Fruit fly (Drosophila melanogaster): ENCODE results near the gene ND-13B.

The ND-13B gene

dm6 chr3L:10656451-10657198 lies 37.3 kb downstream of the ND-13B start (continued):
- TF ChIP-seq dati (GFP tag; IDR thresholded peaks at IDR 0.05) (no peak), wek (GFP tag; optimal IDR thresholded peaks at IDR 0.05) (peak; percentile 77), ap (GFP tag; IDR thresholded peaks at IDR 0.05) (peak; percentile 30; the same call in 1 of the 2 replicates), H2.0 (GFP tag; IDR thresholded peaks at IDR 0.05) (no peak), pb (GFP tag; optimal IDR thresholded peaks at IDR 0.05) (peak; percentile 8), Dp (GFP tag; optimal IDR thresholded peaks at IDR 0.05) (no peak), CG17612 (GFP tag; IDR thresholded peaks at IDR 0.05) (no peak), CG6254 (GFP tag; optimal IDR thresholded peaks at IDR 0.05) (peak; percentile 36), Ets97D (GFP tag; optimal IDR thresholded peaks at IDR 0.05) (peak; percentile 19), CG5180 (GFP tag; optimal IDR thresholded peaks at IDR 0.05) (peak; percentile 58), fru (optimal IDR thresholded peaks at IDR 0.05) (no peak), CG31441 (GFP tag; IDR thresholded peaks at IDR 0.05) (no peak; the same call in 1 of the 2 replicates), sqz (GFP tag; optimal IDR thresholded peaks at IDR 0.05) (peak; percentile 36), mirr (GFP tag; optimal IDR thresholded peaks at IDR 0.05) (peak; percentile 49), CG10543 (GFP tag; optimal IDR thresholded peaks at IDR 0.05) (peak; percentile 27), hbn (GFP tag; IDR thresholded peaks at IDR 0.05; ENCODE audit: partially characterized antibody) (no peak), ro (GFP tag; IDR thresholded peaks at IDR 0.05) (no peak), Opbp (GFP tag; IDR thresholded peaks at IDR 0.05; ENCODE audit: partially characterized antibody) (no peak), CG8388 (GFP tag; optimal IDR thresholded peaks at IDR 0.05) (no peak), cad (GFP tag; optimal IDR thresholded peaks at IDR 0.05) (no peak), CG12769 (tag; optimal IDR thresholded peaks at IDR 0.05) (peak; percentile 70), CG15696 (tag; optimal IDR thresholded peaks at IDR 0.05) (peak; percentile 45), HLHmδ (GFP tag; optimal IDR thresholded peaks at IDR 0.05) (no peak), CG2120 (GFP tag; optimal IDR thresholded peaks at IDR 0.05) (peak; percentile 58), YL-1 (GFP tag; optimal IDR thresholded peaks at IDR 0.05) (peak; percentile 21), rib (GFP tag; IDR thresholded peaks at IDR 0.05) (no peak), CG2678 (tag; optimal IDR thresholded peaks at IDR 0.05) (peak; percentile 81), sens (GFP tag) (peak; percentile 95), gsb (GFP tag; IDR thresholded peaks at IDR 0.05) (no peak), CG8765 (GFP tag; IDR thresholded peaks at IDR 0.05) (no peak), CG10431 (GFP tag; optimal IDR thresholded peaks at IDR 0.05) (peak; percentile 43), Abd-B (GFP tag; optimal IDR thresholded peaks at IDR 0.05) (no peak), tup (GFP tag; optimal IDR thresholded peaks at IDR 0.05) (peak; percentile 61), CG4360 (GFP tag; IDR thresholded peaks at IDR 0.05) (peak; percentile 27; the same call in 1 of the 2 replicates), Hr39 (optimal IDR thresholded peaks at IDR 0.05) (no peak), nerfin-2 (GFP tag; IDR thresholded peaks at IDR 0.05; ENCODE audit: partially characterized antibody) (no peak), CG43689 (GFP tag; IDR thresholded peaks at IDR 0.05) (no peak), CG31365 (tag; optimal IDR thresholded peaks at IDR 0.05) (peak; percentile 72), Fer3 (tag; optimal IDR thresholded peaks at IDR 0.05) (peak; percentile 75), CG18262 (tag; optimal IDR thresholded peaks at IDR 0.05) (peak; percentile 44), stwl (tag; optimal IDR thresholded peaks at IDR 0.05) (no peak), C15 (GFP tag; IDR thresholded peaks at IDR 0.05) (0 out of 3 replicates have a peak, but pooled peaks have one; percentile 34), trh (GFP tag; optimal IDR thresholded peaks at IDR 0.05) (peak; percentile 45), jing (GFP tag; optimal IDR thresholded peaks at IDR 0.05) (peak; percentile 16), ken (GFP tag; IDR thresholded peaks at IDR 0.05) (no peak), CG6765 (GFP tag; optimal IDR thresholded peaks at IDR 0.05) (peak; percentile 77), sisA (GFP tag; IDR thresholded peaks at IDR 0.05) (no peak), Meics (GFP tag; optimal IDR thresholded peaks at IDR 0.05) (peak; percentile 74), Atf3 (GFP tag; optimal IDR thresholded peaks at IDR 0.05) (peak; percentile 48), slp2 (GFP tag; optimal IDR thresholded peaks at IDR 0.05) (no peak)
